Fruit fly (Drosophila melanogaster) whole organism, embryonic: ENCODE measurements around the gene Vago.
A peak's percentile ranks its signal among the peaks of the same experiment; 100 is the strongest.
"Not testable (repeated sequence)": the region's sequence is repeated elsewhere in the genome, so short reads cannot be mapped to it uniquely, and the experiment has no call there.

ENCODE experiments used
- CG12071 ChIP-seq: fragments of 200-800 bp; sonication (Bioruptor generic); optimal IDR thresholded peaks from 3 replicates; lab custom pipeline; 2018; ENCODE audit warnings: missing biosample characterization, mild to moderate bottlenecking, missing genetic modification characterization
- CG13424 ChIP-seq: fragments of 200-800 bp; sonication (Bioruptor generic); optimal IDR thresholded peaks from 2 replicates; lab custom pipeline; 2019; ENCODE audit warnings: missing biosample characterization, mild to moderate bottlenecking, missing genetic modification characterization, moderate library complexity
- CG17612 ChIP-seq: fragments of 200-800 bp; sonication (Bioruptor generic); IDR thresholded peaks from 2 replicates; pipeline ENCODE4 v1.3.6; 2022; ENCODE audit warnings: missing biosample characterization, missing genetic modification characterization
- CG18764 ChIP-seq: fragments of 200-800 bp; sonication (Bioruptor generic); optimal IDR thresholded peaks from 3 replicates; lab custom pipeline; 2016; ENCODE audit warnings: missing biosample characterization, missing genetic modification characterization
- CG31441 ChIP-seq: fragments of 200-800 bp; sonication (Bioruptor generic); IDR thresholded peaks from 2 replicates; pipeline ENCODE4 v1.3.6; 2022; ENCODE audit warnings: missing biosample characterization, missing genetic modification characterization
- CG34376 ChIP-seq: fragments of 200-800 bp; sonication (Bioruptor generic); optimal IDR thresholded peaks from 2 replicates; lab custom pipeline; 2018; ENCODE audit warnings: missing biosample characterization, mild to moderate bottlenecking, missing genetic modification characterization
- CG34422 ChIP-seq: fragments of 200-800 bp; sonication (Bioruptor generic); IDR thresholded peaks from 3 replicates; pipeline ENCODE4 v1.3.6; 2022; ENCODE audit warnings: missing biosample characterization, missing genetic modification characterization
- CG6689 ChIP-seq: fragments of 200-800 bp; sonication (Bioruptor generic); IDR thresholded peaks from 2 replicates; pipeline ENCODE4 v1.3.6; 2022; ENCODE audit warnings: missing biosample characterization, missing genetic modification characterization
- CG9797 ChIP-seq: fragments of 200-800 bp; sonication (Bioruptor generic); optimal IDR thresholded peaks from 3 replicates; lab custom pipeline; 2018; ENCODE audit warnings: missing biosample characterization, mild to moderate bottlenecking, missing genetic modification characterization
- CG9817 ChIP-seq: fragments of 200-800 bp; sonication (Bioruptor generic); optimal IDR thresholded peaks from 2 replicates; lab custom pipeline; 2018; ENCODE audit warnings: missing biosample characterization, mild to moderate bottlenecking, missing genetic modification characterization, moderate library complexity
- CG9932 ChIP-seq: fragments of 200-800 bp; sonication (Bioruptor generic); IDR thresholded peaks from 2 replicates; pipeline ENCODE4 v1.3.6; 2022; ENCODE audit warnings: missing biosample characterization, missing genetic modification characterization
- CoRest ChIP-seq: fragments of 200-800 bp; sonication (Bioruptor generic); optimal IDR thresholded peaks from 3 replicates; lab custom pipeline; 2018; ENCODE audit warnings: missing biosample characterization, mild to moderate bottlenecking, missing genetic modification characterization, moderate library complexity
- Dad ChIP-seq: fragments of 200-800 bp; sonication (Bioruptor generic); optimal IDR thresholded peaks from 3 replicates; lab custom pipeline; 2016; ENCODE audit warnings: missing biosample characterization, missing genetic modification characterization
- Dip3 ChIP-seq: fragments of 200-800 bp; sonication (Bioruptor generic); optimal IDR thresholded peaks from 3 replicates; lab custom pipeline; 2016; ENCODE audit warnings: missing biosample characterization, missing genetic modification characterization
- Dref ChIP-seq: fragments of 200-800 bp; sonication (Bioruptor generic); IDR thresholded peaks from 2 replicates; pipeline ENCODE4 v1.3.6; 2022; ENCODE audit warnings: missing biosample characterization, missing genetic modification characterization
- E2f1 ChIP-seq: fragments of 200-800 bp; sonication (Bioruptor generic); IDR thresholded peaks from 2 replicates; pipeline ENCODE4 v1.3.6; 2022; ENCODE audit warnings: missing biosample characterization, missing genetic modification characterization
- Ets97D ChIP-seq: fragments of 200-800 bp; sonication (Bioruptor generic); optimal IDR thresholded peaks from 3 replicates; lab custom pipeline; 2016; ENCODE audit warnings: missing biosample characterization, missing genetic modification characterization
- Fer1 ChIP-seq: fragments of 200-800 bp; sonication (Bioruptor generic); optimal IDR thresholded peaks from 2 replicates; lab custom pipeline; 2017; ENCODE audit warnings: missing biosample characterization, mild to moderate bottlenecking, missing genetic modification characterization
- Fer2 ChIP-seq: fragments of 200-800 bp; sonication (Bioruptor generic); optimal IDR thresholded peaks from 2 replicates; lab custom pipeline; 2018; ENCODE audit warnings: missing biosample characterization, mild to moderate bottlenecking, missing genetic modification characterization, moderate library complexity
- H15 ChIP-seq: fragments of 200-800 bp; sonication (Bioruptor generic); IDR thresholded peaks from 3 replicates; pipeline ENCODE4 v1.3.6; 2022; ENCODE audit warnings: missing biosample characterization, missing genetic modification characterization
- HmgD ChIP-seq: fragments of 200-800 bp; sonication (Bioruptor generic); optimal IDR thresholded peaks from 3 replicates; lab custom pipeline; 2016; ENCODE audit warnings: missing biosample characterization, missing genetic modification characterization
- HmgZ ChIP-seq: fragments of 200-800 bp; sonication (Bioruptor generic); optimal IDR thresholded peaks from 2 replicates; lab custom pipeline; 2018; ENCODE audit warnings: missing biosample characterization, mild to moderate bottlenecking, missing genetic modification characterization
- Hr51 ChIP-seq, 2 experiments: fragments of 200-800 bp; sonication (Bioruptor generic); optimal IDR thresholded peaks; 2 replicates in 1 of 2; 3 replicates in 1 of 2; lab custom pipeline; 2016 to 2018; ENCODE audit warnings: missing biosample characterization in 2 of 2, missing genetic modification characterization in 2 of 2, mild to moderate bottlenecking in 1 of 2, moderate library complexity in 1 of 2
- Mad ChIP-seq: fragments of 200-800 bp; sonication (Bioruptor generic); optimal IDR thresholded peaks from 2 replicates; lab custom pipeline; 2016; ENCODE audit warnings: missing biosample characterization, missing genetic modification characterization
- Mrtf ChIP-seq: fragments of 200-800 bp; sonication (Bioruptor generic); IDR thresholded peaks from 3 replicates; pipeline ENCODE4 v1.3.6; 2022; ENCODE audit warnings: missing biosample characterization, missing genetic modification characterization
- Nf-YC ChIP-seq: fragments of 200-800 bp; optimal IDR thresholded peaks from 3 replicates; lab custom pipeline; 2019; ENCODE audit warnings: missing biosample characterization, mild to moderate bottlenecking, missing genetic modification characterization, moderate library complexity
- Rfx ChIP-seq: fragments of 200-800 bp; sonication (Bioruptor generic); IDR thresholded peaks from 2 replicates; pipeline ENCODE4 v1.3.6; 2022; ENCODE audit warnings: missing biosample characterization, missing genetic modification characterization
- Six4 ChIP-seq: fragments of 200-800 bp; sonication (Bioruptor generic); optimal IDR thresholded peaks from 2 replicates; lab custom pipeline; 2016; ENCODE audit warnings: missing biosample characterization, missing genetic modification characterization
- Sox102F ChIP-seq: fragments of 200-800 bp; sonication (Bioruptor generic); optimal IDR thresholded peaks from 2 replicates; lab custom pipeline; 2018; ENCODE audit warnings: missing biosample characterization, mild to moderate bottlenecking, missing genetic modification characterization, moderate library complexity
- TFAM ChIP-seq: fragments of 200-800 bp; sonication (Bioruptor generic); optimal IDR thresholded peaks from 2 replicates; lab custom pipeline; 2017; ENCODE audit warnings: missing biosample characterization, missing genetic modification characterization, inconsistent platforms
- Tbp ChIP-seq: fragments of >200 bp; optimal IDR thresholded peaks from 2 replicates; lab custom pipeline; 2018; ENCODE audit warnings: missing biosample characterization, missing genetic modification characterization
- ase ChIP-seq: fragments of 200-800 bp; sonication (Bioruptor generic); IDR thresholded peaks from 3 replicates; pipeline ENCODE4 v1.3.6; 2022; ENCODE audit warnings: missing biosample characterization, missing genetic modification characterization
- chn ChIP-seq: fragments of 200-800 bp; sonication (Bioruptor generic); optimal IDR thresholded peaks from 2 replicates; lab custom pipeline; 2016; ENCODE audit warnings: missing biosample characterization, missing genetic modification characterization
- cwo ChIP-seq: fragments of 200-800 bp; sonication (Bioruptor generic); optimal IDR thresholded peaks from 3 replicates; lab custom pipeline; 2017; ENCODE audit warnings: missing biosample characterization, missing genetic modification characterization, mild to moderate bottlenecking, moderate library complexity, missing genetic modification reagents
- exex ChIP-seq: fragments of 200-800 bp; sonication (Bioruptor generic); optimal IDR thresholded peaks from 4 replicates; lab custom pipeline; 2018; ENCODE audit warnings: missing biosample characterization, mild to moderate bottlenecking, missing genetic modification characterization, moderate library complexity
- fu2 ChIP-seq: fragments of 200-800 bp; sonication (Bioruptor generic); optimal IDR thresholded peaks from 2 replicates; lab custom pipeline; 2016; ENCODE audit warnings: missing biosample characterization, missing genetic modification characterization
- gem ChIP-seq: fragments of 200-800 bp; sonication (Bioruptor generic); optimal IDR thresholded peaks from 2 replicates; lab custom pipeline; 2019; ENCODE audit warnings: missing biosample characterization, mild to moderate bottlenecking, missing genetic modification characterization, moderate library complexity
- gfzf ChIP-seq: fragments of 200-800 bp; sonication (Bioruptor generic); optimal IDR thresholded peaks from 2 replicates; lab custom pipeline; 2016; ENCODE audit warnings: missing biosample characterization, mild to moderate bottlenecking, missing genetic modification characterization, moderate library complexity
- grn ChIP-seq: fragments of 200-800 bp; sonication (Bioruptor generic); optimal IDR thresholded peaks from 3 replicates; lab custom pipeline; 2017; ENCODE audit warnings: missing biosample characterization, missing genetic modification characterization
- klu ChIP-seq: fragments of 200-800 bp; sonication (Bioruptor generic); IDR thresholded peaks from 2 replicates; pipeline ENCODE4 v1.3.6; 2022; ENCODE audit warnings: missing biosample characterization, missing genetic modification characterization
- mirr ChIP-seq: fragments of 200-800 bp; sonication (Bioruptor generic); optimal IDR thresholded peaks from 3 replicates; lab custom pipeline; 2018; ENCODE audit warnings: missing biosample characterization, mild to moderate bottlenecking, missing genetic modification characterization
- odd ChIP-seq: fragments of 200-800 bp; sonication (Bioruptor generic); optimal IDR thresholded peaks from 2 replicates; lab custom pipeline; 2017; ENCODE audit warnings: missing biosample characterization, mild to moderate bottlenecking, missing genetic modification characterization
- pan ChIP-seq, 4 experiments: fragments of >200 bp in 3 of 4; fragments of 200-800 bp in 1 of 4; sonication (Bioruptor generic) in 1 of 4; optimal IDR thresholded peaks in 3 of 4; IDR thresholded peaks in 1 of 4; 2 replicates each; pipeline versions ENCODE4 v1.3.6 to Lab custom; 2017 to 2022; ENCODE audit warnings: missing biosample characterization in 2 of 4, missing genetic modification characterization in 2 of 4, mixed read lengths in 1 of 4
- pnt ChIP-seq: fragments of 200-800 bp; sonication (Bioruptor generic); optimal IDR thresholded peaks from 3 replicates; lab custom pipeline; 2016; ENCODE audit warnings: missing biosample characterization, missing genetic modification characterization
- row ChIP-seq: fragments of 200-800 bp; sonication (Bioruptor generic); IDR thresholded peaks from 3 replicates; pipeline ENCODE4 v1.3.6; 2022; ENCODE audit warnings: missing biosample characterization, missing genetic modification characterization
- sug ChIP-seq: fragments of 200-800 bp; optimal IDR thresholded peaks from 2 replicates; lab custom pipeline; 2019; ENCODE audit warnings: missing biosample characterization, mild to moderate bottlenecking, missing genetic modification characterization, moderate library complexity
- tna ChIP-seq: fragments of 200-800 bp; sonication (Bioruptor generic); IDR thresholded peaks from 2 replicates; pipeline ENCODE4 v1.3.6; 2022; ENCODE audit warnings: missing biosample characterization, missing genetic modification characterization; ENCODE audit not compliant: partially characterized antibody

Gene Vago

DNA sequence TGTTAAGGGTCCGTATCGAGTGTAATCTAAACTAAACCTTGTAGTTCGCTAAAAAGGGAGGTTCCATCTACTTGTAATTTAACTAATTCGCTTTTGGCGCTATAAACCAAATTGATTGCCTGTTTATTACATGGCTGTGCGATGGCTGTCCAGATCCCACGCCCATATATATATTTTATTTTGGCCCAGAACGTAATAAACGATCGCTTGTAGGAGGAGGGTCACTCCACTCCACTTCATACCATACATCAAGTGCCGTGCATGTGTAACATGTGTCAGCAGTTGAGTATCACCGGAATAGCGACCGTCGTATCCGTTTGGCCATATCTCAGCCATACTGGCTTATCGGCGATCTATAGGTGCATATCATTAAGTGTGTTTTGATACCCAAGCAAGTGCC is 6.2 kb downstream of the Vago start:
- no peak for TF ChIP-seq CoRest (tag; lab: Kevin White, UChicago)
- peak; percentile 48 for TF ChIP-seq cwo
- no peak for TF ChIP-seq pnt (GFP tag; lab: Kevin White, UChicago)
- TF ChIP-seq mirr (GFP tag; lab: Kevin White, UChicago), result peak; percentile 18
- TF ChIP-seq exex, result peak; percentile 79
- no peak for TF ChIP-seq Dref (GFP tag; lab: Robert Waterston, UW)
- no peak for TF ChIP-seq Rfx
- no peak for TF ChIP-seq CG12071 (GFP tag; lab: Kevin White, UChicago)
- TF ChIP-seq Fer1 (GFP tag; lab: Kevin White, UChicago), result no peak
- TF ChIP-seq CG34376, result peak; percentile 81
- no peak for TF ChIP-seq Mrtf (GFP tag; lab: Robert Waterston, UW)
- TF ChIP-seq CG18764 (GFP tag; lab: Kevin White, UChicago), result no peak
- TF ChIP-seq grn (GFP tag; lab: Kevin White, UChicago), result peak; percentile 30
- TF ChIP-seq sug, result peak; percentile 51
- no peak for TF ChIP-seq odd (GFP tag; lab: Kevin White, UChicago)
- no peak for TF ChIP-seq klu (GFP tag; lab: Robert Waterston, UW)
- TF ChIP-seq Nf-YC (tag; lab: Kevin White, UChicago), result no peak
- no peak for TF ChIP-seq Tbp (GFP tag; lab: Kevin White, UChicago)

DNA sequence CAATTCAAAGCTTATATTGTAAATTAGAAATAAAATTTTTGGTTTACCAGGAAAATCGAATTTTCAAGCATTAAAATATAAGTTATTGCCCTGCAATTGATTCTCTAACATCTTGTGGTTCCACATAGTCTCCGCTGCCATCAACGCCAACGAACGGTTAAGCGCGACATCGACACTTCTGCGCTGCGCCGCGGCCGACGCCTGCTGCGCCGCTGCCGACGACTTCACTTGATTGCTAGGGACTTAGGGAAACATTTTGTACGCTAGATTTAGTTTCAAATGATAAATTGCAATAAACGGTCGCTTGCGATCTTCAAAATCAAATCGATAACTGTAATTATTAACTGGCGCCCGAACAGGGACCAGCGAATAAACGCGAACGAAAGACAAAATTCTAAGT is 6.9 kb downstream of the Vago start, which contains the start of gene CG42249:
Gene CG42249 (plus strand): TSS at position 301 of the 400 bp plus-strand sequence.
- not testable (repeated sequence) for TF ChIP-seq fu2; HmgD (GFP tag; lab: Kevin White, UChicago); CG6689 (GFP tag; lab: Robert Waterston, UW)

DNA sequence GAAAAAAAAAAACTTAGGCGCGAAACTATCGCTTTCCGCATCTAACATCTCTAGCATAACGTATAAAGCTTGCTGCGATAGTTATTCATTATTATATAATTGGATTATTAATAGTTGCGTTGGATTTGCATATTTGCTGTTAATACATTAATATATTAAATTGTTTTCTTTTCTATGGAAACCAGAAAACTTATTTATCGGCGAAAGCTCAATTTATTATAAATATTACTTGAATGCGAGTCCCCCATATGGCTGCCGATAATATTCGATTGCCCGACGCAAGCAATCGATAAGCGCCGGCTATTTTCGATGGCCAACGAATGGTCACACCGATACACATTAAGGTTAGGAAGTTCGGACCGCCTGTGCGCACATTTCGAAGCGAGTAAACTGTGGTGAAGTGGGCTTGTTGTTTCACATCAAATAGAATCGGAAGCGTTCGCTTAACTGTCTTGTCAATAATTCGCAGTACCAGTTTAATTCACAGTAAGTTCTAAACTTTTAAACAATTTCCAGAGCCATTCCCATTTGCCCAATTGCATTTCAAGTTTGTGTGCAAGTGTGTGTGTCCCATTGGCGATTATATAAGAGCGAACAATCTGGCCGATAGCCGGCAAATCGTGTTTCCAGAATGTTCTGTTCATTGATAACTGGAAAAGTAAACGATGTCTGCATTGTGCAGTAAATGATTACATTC is 19.2 kb downstream of the Vago start, which contains the start of gene Hsp60A:
Gene Hsp60A (plus strand): TSS at position 335 of the 697 bp plus-strand sequence.
- TF ChIP-seq Fer2, result peak; percentile 7
- TF ChIP-seq CG13424 (tag; lab: Kevin White, UChicago), result peak; percentile 75
- peak; percentile 73 for TF ChIP-seq gem
- TF ChIP-seq Mad (GFP tag; lab: Kevin White, UChicago), result peak; percentile 58
- TF ChIP-seq CG9932 (GFP tag; lab: Robert Waterston, UW), result peak; percentile 69
- TF ChIP-seq CG17612, result no peak
- TF ChIP-seq Ets97D (GFP tag; lab: Kevin White, UChicago), result peak; percentile 37
- no peak for TF ChIP-seq TFAM
- TF ChIP-seq Hr51 (GFP tag; optimal IDR thresholded peaks at IDR 0.05; lab: Kevin White, UChicago), result peak in 1 of 2 experiments; percentile 56
- peak; percentile 16 for TF ChIP-seq Dad (GFP tag; lab: Kevin White, UChicago)
- TF ChIP-seq E2f1 (GFP tag; lab: Robert Waterston, UW), result 0 out of 2 replicates have a peak, but pooled peaks have one; percentile 20
- peak; percentile 31; the same call in 1 of the 3 replicates for TF ChIP-seq ase (GFP tag; lab: Robert Waterston, UW)
- TF ChIP-seq CG34376, result peak; percentile 6
- peak; percentile 82 for TF ChIP-seq tna
- TF ChIP-seq HmgZ (tag; lab: Kevin White, UChicago), result peak; percentile 10
- 0 out of 3 replicates have a peak, but pooled peaks have one; percentile 14 for TF ChIP-seq CG34422 (GFP tag; lab: Robert Waterston, UW)
- peak; percentile 51 for TF ChIP-seq CG31441 (GFP tag; lab: Robert Waterston, UW)
- peak; percentile 82 for TF ChIP-seq row (GFP tag; lab: Robert Waterston, UW)
- TF ChIP-seq gfzf (GFP tag; lab: Kevin White, UChicago), result peak; percentile 66
- TF ChIP-seq chn (GFP tag; lab: Kevin White, UChicago), result peak; percentile 37
- peak; percentile 67 for TF ChIP-seq CG9797 (GFP tag; lab: Kevin White, UChicago)
- peak; percentile 56 for TF ChIP-seq CG9817 (tag; lab: Kevin White, UChicago)
- TF ChIP-seq H15, result no peak
- no peak for TF ChIP-seq pan (optimal IDR thresholded peaks at IDR 0.05; lab: Kevin White, UChicago)
- peak in 1 of 2 experiments; percentile 39 for TF ChIP-seq pan (GFP tag; optimal IDR thresholded peaks at IDR 0.05 in 1 of 2, IDR thresholded peaks at IDR 0.05 in 1 of 2)
- peak; percentile 49 for TF ChIP-seq Sox102F (GFP tag; lab: Kevin White, UChicago)
- TF ChIP-seq Dip3, result peak; percentile 16
- peak; percentile 10 for TF ChIP-seq Six4
